Worm (Caenorhabditis elegans) whole organism, L2 larva: ENCODE data around the gene rla-2.

Experiments used
- C34F6.9 ChIP-seq: fragments of 150-350 bp; optimal IDR thresholded peaks from 2 replicates; lab custom pipeline; 2014; ENCODE audit warnings: missing biosample characterization, missing genetic modification characterization
- F13H6.1 ChIP-seq: sonication (generic microtip); optimal IDR thresholded peaks from 2 replicates; lab custom pipeline; 2016; ENCODE audit warnings: missing genetic modification characterization, missing compliant biosample characterization
- Y55F3AM.14 ChIP-seq: fragments of 200-800 bp; sonication (Bioruptor generic); optimal IDR thresholded peaks from 2 replicates; lab custom pipeline; 2018; ENCODE audit warnings: mild to moderate bottlenecking, missing genetic modification characterization, missing compliant biosample characterization
- ZK546.5 ChIP-seq: sonication (generic microtip); optimal IDR thresholded peaks from 2 replicates; lab custom pipeline; 2017; ENCODE audit warnings: missing biosample characterization, missing genetic modification characterization
- alr-1 ChIP-seq: fragments of 150-350 bp; optimal IDR thresholded peaks from 2 replicates; lab custom pipeline; 2014; ENCODE audit warnings: missing biosample characterization, missing genetic modification characterization
- aly-2 ChIP-seq: fragments of 150-350 bp; optimal IDR thresholded peaks from 2 replicates; lab custom pipeline; 2014; ENCODE audit warnings: missing biosample characterization, missing genetic modification characterization
- ama-1 ChIP-seq: fragments of 150-350 bp; optimal IDR thresholded peaks from 2 replicates; lab custom pipeline; 2018; ENCODE audit warnings: inconsistent platforms
- blmp-1 ChIP-seq: sonication (generic microtip); optimal IDR thresholded peaks from 2 replicates; lab custom pipeline; 2017; ENCODE audit warnings: missing genetic modification characterization, mild to moderate bottlenecking, missing compliant biosample characterization, antibody characterized with exemption, moderate library complexity; ENCODE audit not compliant: insufficient read depth
- ceh-16 ChIP-seq: fragments of 150-350 bp; optimal IDR thresholded peaks from 2 replicates; lab custom pipeline; 2014; ENCODE audit warnings: missing biosample characterization, missing genetic modification characterization
- ceh-82 ChIP-seq: fragments of 150-350 bp; optimal IDR thresholded peaks from 2 replicates; lab custom pipeline; 2014; ENCODE audit warnings: missing biosample characterization, missing genetic modification characterization
- crh-2 ChIP-seq: sonication (generic microtip); optimal IDR thresholded peaks from 2 replicates; lab custom pipeline; 2017; ENCODE audit warnings: missing biosample characterization, missing genetic modification characterization
- dmd-4 ChIP-seq: sonication (generic microtip); optimal IDR thresholded peaks from 2 replicates; lab custom pipeline; 2017; ENCODE audit warnings: missing biosample characterization, missing genetic modification characterization
- egl-27 ChIP-seq: sonication (generic microtip); optimal IDR thresholded peaks from 3 replicates; lab custom pipeline; 2017; ENCODE audit warnings: missing biosample characterization, missing genetic modification reagents, missing genetic modification characterization
- elt-3 ChIP-seq: sonication (generic microtip); optimal IDR thresholded peaks from 2 replicates; lab custom pipeline; 2017; ENCODE audit warnings: missing biosample characterization, missing genetic modification characterization
- fos-1 ChIP-seq: fragments of 150-350 bp; optimal IDR thresholded peaks from 2 replicates; lab custom pipeline; 2014; ENCODE audit warnings: missing biosample characterization, missing genetic modification characterization
- gmeb-1 ChIP-seq: fragments of 150-350 bp; optimal IDR thresholded peaks from 2 replicates; lab custom pipeline; 2014; ENCODE audit warnings: missing biosample characterization, missing genetic modification characterization
- lin-11 ChIP-seq: fragments of 150-350 bp; sonication (generic microtip); optimal IDR thresholded peaks from 2 replicates; lab custom pipeline; 2014; ENCODE audit warnings: missing biosample characterization, missing genetic modification characterization, inconsistent platforms, mixed read lengths
- lin-13 ChIP-seq: fragments of 150-350 bp; optimal IDR thresholded peaks from 2 replicates; lab custom pipeline; 2014; ENCODE audit warnings: missing biosample characterization, missing genetic modification reagents, missing genetic modification characterization
- lin-39 ChIP-seq: fragments of 150-350 bp; optimal IDR thresholded peaks from 2 replicates; lab custom pipeline; 2014; ENCODE audit warnings: missing biosample characterization, missing genetic modification reagents, missing genetic modification characterization
- lsy-2 ChIP-seq, 2 experiments: fragments of 150-350 bp in 1 of 2; sonication (generic microtip) in 1 of 2; optimal IDR thresholded peaks; 2 replicates each; lab custom pipeline; 2014 to 2017; ENCODE audit warnings: missing biosample characterization in 2 of 2, missing genetic modification characterization in 2 of 2
- mbf-1 ChIP-seq: sonication (generic microtip); optimal IDR thresholded peaks from 2 replicates; lab custom pipeline; 2017; ENCODE audit warnings: missing biosample characterization, missing genetic modification characterization
- mdl-1 ChIP-seq, 2 experiments: fragments of 150-350 bp in 1 of 2; sonication (generic microtip) in 1 of 2; optimal IDR thresholded peaks; 2 replicates each; lab custom pipeline; 2017; ENCODE audit warnings: missing biosample characterization in 2 of 2, missing genetic modification characterization in 2 of 2
- nhr-129 ChIP-seq: fragments of 150-350 bp; optimal IDR thresholded peaks from 2 replicates; lab custom pipeline; 2014; ENCODE audit warnings: missing biosample characterization, missing genetic modification characterization
- nhr-21 ChIP-seq: fragments of 150-350 bp; optimal IDR thresholded peaks from 2 replicates; lab custom pipeline; 2014; ENCODE audit warnings: missing biosample characterization, missing genetic modification characterization
- nhr-23 ChIP-seq: fragments of 150-350 bp; optimal IDR thresholded peaks from 2 replicates; lab custom pipeline; 2014; ENCODE audit warnings: missing biosample characterization, missing genetic modification reagents, missing genetic modification characterization
- nhr-237 ChIP-seq: fragments of 150-350 bp; optimal IDR thresholded peaks from 2 replicates; lab custom pipeline; 2014; ENCODE audit warnings: missing biosample characterization, missing genetic modification characterization
- nhr-25 ChIP-seq: fragments of 150-350 bp; sonication (generic microtip); optimal IDR thresholded peaks from 3 replicates; lab custom pipeline; 2014; ENCODE audit warnings: missing biosample characterization, missing genetic modification characterization
- nhr-6 ChIP-seq: fragments of 150-350 bp; optimal IDR thresholded peaks from 2 replicates; lab custom pipeline; 2014; ENCODE audit warnings: missing biosample characterization, missing genetic modification characterization
- nhr-77 ChIP-seq: fragments of 150-350 bp; optimal IDR thresholded peaks from 2 replicates; lab custom pipeline; 2014; ENCODE audit warnings: missing biosample characterization, missing genetic modification characterization
- peb-1 ChIP-seq: fragments of 150-350 bp; optimal IDR thresholded peaks from 2 replicates; lab custom pipeline; 2014; ENCODE audit warnings: missing biosample characterization, missing genetic modification characterization
- sem-4 ChIP-seq: fragments of 150-350 bp; optimal IDR thresholded peaks from 2 replicates; lab custom pipeline; 2014; ENCODE audit warnings: missing biosample characterization, missing genetic modification reagents, missing genetic modification characterization
- skn-1 ChIP-seq: sonication (generic microtip); optimal IDR thresholded peaks from 2 replicates; lab custom pipeline; 2017; ENCODE audit warnings: missing biosample characterization, missing genetic modification characterization
- sma-3 ChIP-seq: sonication (generic microtip); optimal IDR thresholded peaks from 2 replicates; lab custom pipeline; 2016; ENCODE audit warnings: missing genetic modification reagents, missing genetic modification characterization, missing compliant biosample characterization
- sma-9 ChIP-seq, 2 experiments: fragments of 150-350 bp in 1 of 2; sonication (generic microtip) in 1 of 2; optimal IDR thresholded peaks; 2 replicates each; lab custom pipeline; 2014 to 2016; ENCODE audit warnings: missing genetic modification characterization in 2 of 2, mild to moderate bottlenecking in 1 of 2, missing biosample characterization in 1 of 2, missing compliant biosample characterization in 1 of 2, missing genetic modification reagents in 1 of 2, moderate library complexity in 1 of 2
- snpc-4 ChIP-seq: fragments of 150-350 bp; optimal IDR thresholded peaks from 2 replicates; lab custom pipeline; 2014; ENCODE audit warnings: missing biosample characterization, missing genetic modification characterization
- unc-39 ChIP-seq: fragments of 150-350 bp; optimal IDR thresholded peaks from 2 replicates; lab custom pipeline; 2014; ENCODE audit warnings: missing biosample characterization, missing genetic modification characterization
- unc-62 ChIP-seq: fragments of 150-350 bp; optimal IDR thresholded peaks from 2 replicates; lab custom pipeline; 2014; ENCODE audit warnings: missing biosample characterization, missing genetic modification reagents, missing genetic modification characterization
- zag-1 ChIP-seq: fragments of 150-350 bp; optimal IDR thresholded peaks from 2 replicates; lab custom pipeline; 2014; ENCODE audit warnings: missing biosample characterization, missing genetic modification characterization
- ztf-1 ChIP-seq: fragments of 200-800 bp; sonication (Bioruptor generic); conservative IDR thresholded peaks from 2 replicates; pipeline ENCODE4 v1.3.6; 2022; ENCODE audit warnings: missing genetic modification characterization, missing compliant biosample characterization
- ztf-11 ChIP-seq: sonication (generic microtip); optimal IDR thresholded peaks from 2 replicates; lab custom pipeline; 2017; ENCODE audit warnings: missing biosample characterization, missing genetic modification characterization
- ztf-4 ChIP-seq: fragments of 150-350 bp; optimal IDR thresholded peaks from 2 replicates; lab custom pipeline; 2014; ENCODE audit warnings: missing biosample characterization, missing genetic modification characterization

rla-2 gene

ce11 chrIV:13394686-13395085, 24.6 kb upstream of the rla-2 start:
- TF ChIP-seq alr-1 (tag; lab: Kevin White, UChicago) = no peak
- TF ChIP-seq lsy-2 (tag; optimal IDR thresholded peaks at IDR 0.05; lab: Kevin White, UChicago) = no peak
- TF ChIP-seq mbf-1 = no peak
- TF ChIP-seq ztf-1 (GFP tag; lab: Robert Waterston, UW) = no peak
- TF ChIP-seq aly-2 (tag; lab: Kevin White, UChicago) = no peak
- TF ChIP-seq blmp-1 (tag; lab: Kevin White, UChicago) = peak; percentile 59
- TF ChIP-seq C34F6.9 (tag; lab: Kevin White, UChicago) = no peak
- TF ChIP-seq ama-1 = no peak
- no peak for TF ChIP-seq ztf-4 (tag; lab: Kevin White, UChicago)
- no peak for TF ChIP-seq ceh-82 (tag; lab: Kevin White, UChicago)
- TF ChIP-seq zag-1 (tag; lab: Kevin White, UChicago) = no peak
- TF ChIP-seq mdl-1 (tag; optimal IDR thresholded peaks at IDR 0.05; lab: Kevin White, UChicago) = no peak
- TF ChIP-seq nhr-6 (tag; lab: Kevin White, UChicago) = no peak
- TF ChIP-seq sem-4 (tag; lab: Kevin White, UChicago) = no peak
- no peak for TF ChIP-seq ceh-16 (tag; lab: Kevin White, UChicago)
- TF ChIP-seq fos-1 (tag; lab: Kevin White, UChicago) = peak; percentile 8
- no peak for TF ChIP-seq egl-27 (tag; lab: Kevin White, UChicago)
- TF ChIP-seq ZK546.5 (tag; lab: Kevin White, UChicago) = no peak

- TF ChIP-seq gmeb-1 (peak; percentile 34), mdl-1 (tag; optimal IDR thresholded peaks at IDR 0.05; lab: Kevin White, UChicago) (peak in 1 of 2 experiments; percentile 31), fos-1 (tag; lab: Kevin White, UChicago) (peak; percentile 63), unc-62 (no peak), C34F6.9 (tag; lab: Kevin White, UChicago) (no peak), lsy-2 (tag; optimal IDR thresholded peaks at IDR 0.05; lab: Kevin White, UChicago) (peak in 1 of 2 experiments; percentile 42), sem-4 (tag; lab: Kevin White, UChicago) (no peak), nhr-21 (tag; lab: Kevin White, UChicago) (peak; percentile 62), aly-2 (tag; lab: Kevin White, UChicago) (no peak), unc-39 (tag; lab: Kevin White, UChicago) (no peak), crh-2 (tag; lab: Kevin White, UChicago) (peak; percentile 83), nhr-237 (tag; lab: Kevin White, UChicago) (no peak), nhr-129 (tag; lab: Kevin White, UChicago) (peak; percentile 68), F13H6.1 (peak; percentile 9), nhr-25 (tag; lab: Kevin White, UChicago) (peak; percentile 8), blmp-1 (tag; lab: Kevin White, UChicago) (no peak), lin-11 (tag; lab: Kevin White, UChicago) (no peak), snpc-4 (tag; lab: Kevin White, UChicago) (no peak), ceh-82 (tag; lab: Kevin White, UChicago) (no peak), sma-3 (GFP tag; lab: Kevin White, UChicago) (peak; percentile 74), Y55F3AM.14 (GFP tag; lab: Kevin White, UChicago) (peak; percentile 25), zag-1 (tag; lab: Kevin White, UChicago) (no peak), ztf-1 (GFP tag; lab: Robert Waterston, UW) (no peak), peb-1 (tag; lab: Kevin White, UChicago) (no peak), nhr-77 (tag; lab: Kevin White, UChicago) (no peak), lin-13 (GFP tag; lab: Kevin White, UChicago) (no peak), nhr-23 (tag; lab: Kevin White, UChicago) (no peak), skn-1 (tag; lab: Kevin White, UChicago) (no peak), dmd-4 (tag; lab: Kevin White, UChicago) (no peak), ZK546.5 (tag; lab: Kevin White, UChicago) (no peak), lin-39 (no peak), nhr-6 (tag; lab: Kevin White, UChicago) (no peak), ztf-11 (no peak), elt-3 (tag; lab: Kevin White, UChicago) (no peak), sma-9 (GFP tag; optimal IDR thresholded peaks at IDR 0.05; lab: Kevin White, UChicago) (peak; percentile 74), sma-9 (tag; optimal IDR thresholded peaks at IDR 0.05; lab: Kevin White, UChicago) (no peak)
Measured at ce11 chrIV:13393246-13393716, 23.2 kb upstream of the rla-2 start.
